Worm (Caenorhabditis elegans) whole organism, L2 larva: ENCODE results near the gene evl-18.

Source experiments
- Y55F3AM.14 ChIP-seq: fragments of 200-800 bp; sonication (Bioruptor generic); optimal IDR thresholded peaks from 2 replicates; lab custom pipeline; 2018; ENCODE audit warnings: mild to moderate bottlenecking, missing genetic modification characterization, missing compliant biosample characterization
- ZK546.5 ChIP-seq: sonication (generic microtip); optimal IDR thresholded peaks from 2 replicates; lab custom pipeline; 2017; ENCODE audit warnings: missing biosample characterization, missing genetic modification characterization
- aly-2 ChIP-seq: fragments of 150-350 bp; optimal IDR thresholded peaks from 2 replicates; lab custom pipeline; 2014; ENCODE audit warnings: missing biosample characterization, missing genetic modification characterization
- ama-1 ChIP-seq: fragments of 150-350 bp; optimal IDR thresholded peaks from 2 replicates; lab custom pipeline; 2018; ENCODE audit warnings: inconsistent platforms
- blmp-1 ChIP-seq: sonication (generic microtip); optimal IDR thresholded peaks from 2 replicates; lab custom pipeline; 2017; ENCODE audit warnings: missing genetic modification characterization, mild to moderate bottlenecking, missing compliant biosample characterization, antibody characterized with exemption, moderate library complexity; ENCODE audit not compliant: insufficient read depth
- ceh-16 ChIP-seq: fragments of 150-350 bp; optimal IDR thresholded peaks from 2 replicates; lab custom pipeline; 2014; ENCODE audit warnings: missing biosample characterization, missing genetic modification characterization
- ceh-82 ChIP-seq: fragments of 150-350 bp; optimal IDR thresholded peaks from 2 replicates; lab custom pipeline; 2014; ENCODE audit warnings: missing biosample characterization, missing genetic modification characterization
- crh-2 ChIP-seq: sonication (generic microtip); optimal IDR thresholded peaks from 2 replicates; lab custom pipeline; 2017; ENCODE audit warnings: missing biosample characterization, missing genetic modification characterization
- dmd-4 ChIP-seq: sonication (generic microtip); optimal IDR thresholded peaks from 2 replicates; lab custom pipeline; 2017; ENCODE audit warnings: missing biosample characterization, missing genetic modification characterization
- elt-1 ChIP-seq: fragments of 150-350 bp; optimal IDR thresholded peaks from 2 replicates; lab custom pipeline; 2014; ENCODE audit warnings: missing biosample characterization, missing genetic modification characterization
- elt-3 ChIP-seq: sonication (generic microtip); optimal IDR thresholded peaks from 2 replicates; lab custom pipeline; 2017; ENCODE audit warnings: missing biosample characterization, missing genetic modification characterization
- fos-1 ChIP-seq: fragments of 150-350 bp; optimal IDR thresholded peaks from 2 replicates; lab custom pipeline; 2014; ENCODE audit warnings: missing biosample characterization, missing genetic modification characterization
- gmeb-1 ChIP-seq: fragments of 150-350 bp; optimal IDR thresholded peaks from 2 replicates; lab custom pipeline; 2014; ENCODE audit warnings: missing biosample characterization, missing genetic modification characterization
- lin-11 ChIP-seq: fragments of 150-350 bp; sonication (generic microtip); optimal IDR thresholded peaks from 2 replicates; lab custom pipeline; 2014; ENCODE audit warnings: missing biosample characterization, missing genetic modification characterization, inconsistent platforms, mixed read lengths
- lin-39 ChIP-seq: fragments of 150-350 bp; optimal IDR thresholded peaks from 2 replicates; lab custom pipeline; 2014; ENCODE audit warnings: missing biosample characterization, missing genetic modification reagents, missing genetic modification characterization
- lsy-2 ChIP-seq, 2 experiments: fragments of 150-350 bp in 1 of 2; sonication (generic microtip) in 1 of 2; optimal IDR thresholded peaks; 2 replicates each; lab custom pipeline; 2014 to 2017; ENCODE audit warnings: missing biosample characterization in 2 of 2, missing genetic modification characterization in 2 of 2
- mab-5 ChIP-seq: fragments of 150-350 bp; optimal IDR thresholded peaks from 2 replicates; lab custom pipeline; 2014; ENCODE audit warnings: missing biosample characterization, missing genetic modification characterization
- mbf-1 ChIP-seq: sonication (generic microtip); optimal IDR thresholded peaks from 2 replicates; lab custom pipeline; 2017; ENCODE audit warnings: missing biosample characterization, missing genetic modification characterization
- nhr-12 ChIP-seq: fragments of 150-350 bp; optimal IDR thresholded peaks from 2 replicates; lab custom pipeline; 2014; ENCODE audit warnings: missing biosample characterization, missing genetic modification characterization
- nhr-129 ChIP-seq: fragments of 150-350 bp; optimal IDR thresholded peaks from 2 replicates; lab custom pipeline; 2014; ENCODE audit warnings: missing biosample characterization, missing genetic modification characterization
- nhr-21 ChIP-seq: fragments of 150-350 bp; optimal IDR thresholded peaks from 2 replicates; lab custom pipeline; 2014; ENCODE audit warnings: missing biosample characterization, missing genetic modification characterization
- nhr-23 ChIP-seq: fragments of 150-350 bp; optimal IDR thresholded peaks from 2 replicates; lab custom pipeline; 2014; ENCODE audit warnings: missing biosample characterization, missing genetic modification reagents, missing genetic modification characterization
- nhr-237 ChIP-seq: fragments of 150-350 bp; optimal IDR thresholded peaks from 2 replicates; lab custom pipeline; 2014; ENCODE audit warnings: missing biosample characterization, missing genetic modification characterization
- nhr-25 ChIP-seq: fragments of 150-350 bp; sonication (generic microtip); optimal IDR thresholded peaks from 3 replicates; lab custom pipeline; 2014; ENCODE audit warnings: missing biosample characterization, missing genetic modification characterization
- nhr-6 ChIP-seq: fragments of 150-350 bp; optimal IDR thresholded peaks from 2 replicates; lab custom pipeline; 2014; ENCODE audit warnings: missing biosample characterization, missing genetic modification characterization
- nhr-77 ChIP-seq: fragments of 150-350 bp; optimal IDR thresholded peaks from 2 replicates; lab custom pipeline; 2014; ENCODE audit warnings: missing biosample characterization, missing genetic modification characterization
- peb-1 ChIP-seq: fragments of 150-350 bp; optimal IDR thresholded peaks from 2 replicates; lab custom pipeline; 2014; ENCODE audit warnings: missing biosample characterization, missing genetic modification characterization
- sma-3 ChIP-seq: sonication (generic microtip); optimal IDR thresholded peaks from 2 replicates; lab custom pipeline; 2016; ENCODE audit warnings: missing genetic modification reagents, missing genetic modification characterization, missing compliant biosample characterization
- sma-9 ChIP-seq, 2 experiments: fragments of 150-350 bp in 1 of 2; sonication (generic microtip) in 1 of 2; optimal IDR thresholded peaks; 2 replicates each; lab custom pipeline; 2014 to 2016; ENCODE audit warnings: missing genetic modification characterization in 2 of 2, mild to moderate bottlenecking in 1 of 2, missing biosample characterization in 1 of 2, missing compliant biosample characterization in 1 of 2, missing genetic modification reagents in 1 of 2, moderate library complexity in 1 of 2
- snpc-4 ChIP-seq: fragments of 150-350 bp; optimal IDR thresholded peaks from 2 replicates; lab custom pipeline; 2014; ENCODE audit warnings: missing biosample characterization, missing genetic modification characterization
- unc-39 ChIP-seq: fragments of 150-350 bp; optimal IDR thresholded peaks from 2 replicates; lab custom pipeline; 2014; ENCODE audit warnings: missing biosample characterization, missing genetic modification characterization
- unc-55 ChIP-seq: fragments of 150-350 bp; sonication (generic microtip); optimal IDR thresholded peaks from 3 replicates; lab custom pipeline; 2014; ENCODE audit warnings: missing biosample characterization, missing genetic modification reagents, missing genetic modification characterization
- unc-62 ChIP-seq: fragments of 150-350 bp; optimal IDR thresholded peaks from 2 replicates; lab custom pipeline; 2014; ENCODE audit warnings: missing biosample characterization, missing genetic modification reagents, missing genetic modification characterization
- zag-1 ChIP-seq: fragments of 150-350 bp; optimal IDR thresholded peaks from 2 replicates; lab custom pipeline; 2014; ENCODE audit warnings: missing biosample characterization, missing genetic modification characterization
- ztf-11 ChIP-seq: sonication (generic microtip); optimal IDR thresholded peaks from 2 replicates; lab custom pipeline; 2017; ENCODE audit warnings: missing biosample characterization, missing genetic modification characterization
- ztf-4 ChIP-seq: fragments of 150-350 bp; optimal IDR thresholded peaks from 2 replicates; lab custom pipeline; 2014; ENCODE audit warnings: missing biosample characterization, missing genetic modification characterization

evl-18 gene

DNA sequence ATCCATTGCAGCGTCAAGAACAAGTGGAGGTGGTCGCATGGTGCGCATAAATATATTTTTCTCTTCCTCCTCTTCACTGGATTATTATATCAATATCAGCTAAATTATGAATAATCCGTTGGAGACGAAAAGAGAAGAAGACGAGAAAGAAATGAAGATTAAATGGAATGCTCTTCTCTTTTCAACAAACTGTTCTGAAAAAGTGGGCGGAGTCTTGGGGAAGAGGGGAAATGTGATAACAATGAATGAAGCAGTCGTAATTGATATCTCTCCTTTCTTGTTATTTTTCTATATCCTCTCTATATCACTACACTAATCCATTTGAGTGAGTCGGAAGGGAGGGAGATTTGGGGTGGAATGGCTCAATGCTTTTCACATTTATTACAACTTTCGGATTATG is 24.5 kb upstream of the evl-18 start, which contains the start of gene arcp-1:
arcp-1 (minus strand) TSS at position 101 of the 400 bp plus-strand sequence.
- TF ChIP-seq ztf-11 (tag; lab: Kevin White, UChicago) (no peak), nhr-6 (tag; lab: Kevin White, UChicago) (no peak), crh-2 (tag; lab: Kevin White, UChicago) (no peak), elt-3 (tag; lab: Kevin White, UChicago) (no peak), unc-39 (no peak)

DNA sequence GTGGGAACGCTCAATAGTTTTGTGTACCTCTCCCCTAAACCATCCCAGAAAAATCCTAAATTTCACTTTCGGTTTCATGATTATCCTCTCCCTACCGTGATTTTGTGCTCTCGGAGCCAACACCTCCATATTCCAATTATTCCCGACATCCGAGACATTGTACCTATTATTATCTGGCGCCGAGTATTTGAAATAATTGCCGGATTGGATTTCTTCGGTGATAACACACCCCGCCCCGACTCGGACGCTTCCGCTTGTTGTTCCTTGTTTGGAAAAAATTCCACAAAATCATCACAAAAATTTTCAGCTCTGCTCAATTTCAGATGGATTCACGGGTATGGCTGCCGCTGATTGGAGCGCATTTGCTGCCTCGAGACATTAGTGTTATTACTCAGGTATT is 10.3 kb upstream of the evl-18 start, which contains the start of gene lin-48:
lin-48 (plus strand) TSS at position 301 of the 400 bp plus-strand sequence.
- TF ChIP-seq lsy-2 (tag; optimal IDR thresholded peaks at IDR 0.05; lab: Kevin White, UChicago) (no peak), lin-39 (no peak), peb-1 (no peak), mbf-1 (tag; lab: Kevin White, UChicago) (no peak), nhr-129 (tag; lab: Kevin White, UChicago) (no peak), nhr-237 (no peak), nhr-23 (tag; lab: Kevin White, UChicago) (no peak), nhr-6 (tag; lab: Kevin White, UChicago) (no peak), Y55F3AM.14 (no peak), sma-9 (GFP tag; optimal IDR thresholded peaks at IDR 0.05; lab: Kevin White, UChicago) (no peak), sma-9 (tag; optimal IDR thresholded peaks at IDR 0.05; lab: Kevin White, UChicago) (no peak), nhr-21 (tag; lab: Kevin White, UChicago) (no peak), ceh-82 (tag; lab: Kevin White, UChicago) (no peak), unc-39 (no peak)

DNA sequence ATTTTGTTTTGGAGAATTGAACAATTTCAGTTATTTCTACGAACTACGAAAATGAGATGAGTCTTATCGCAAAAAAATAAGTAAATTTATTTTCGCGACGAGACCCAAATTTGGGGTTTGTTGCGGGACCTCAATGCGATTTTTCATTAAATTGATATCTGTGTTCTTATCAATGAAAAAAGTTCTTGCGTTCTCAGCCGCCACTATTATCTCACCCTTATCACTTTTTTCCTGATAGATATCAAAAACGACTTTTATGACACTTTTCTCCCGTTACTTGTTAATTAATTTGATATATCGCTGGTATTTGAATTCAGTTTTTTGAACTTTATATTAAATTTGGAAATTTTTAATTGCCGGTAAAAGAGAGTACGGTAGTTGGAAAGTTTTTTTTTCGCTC is 8.5 kb upstream of the evl-18 start:
- TF ChIP-seq blmp-1 (tag; lab: Kevin White, UChicago): no peak

DNA sequence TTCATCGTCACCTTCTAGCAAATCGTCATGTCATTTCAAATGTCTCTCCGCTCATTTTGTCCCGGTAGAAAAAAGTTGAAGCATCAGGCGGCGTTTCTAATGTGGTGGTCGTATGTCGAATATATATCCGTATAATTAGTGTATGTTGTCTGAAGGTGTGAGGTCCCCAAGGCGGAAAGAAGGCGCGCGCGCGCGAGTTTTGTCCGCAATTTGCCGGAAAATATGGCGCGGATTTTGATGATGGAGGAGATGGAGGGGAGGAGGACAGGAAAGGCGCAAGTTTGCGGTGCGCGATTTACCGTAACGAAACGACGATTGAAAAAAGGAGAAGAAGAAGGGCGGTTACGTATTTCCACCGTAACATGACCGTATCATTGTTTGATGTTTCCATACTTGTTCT is 7.3 kb upstream of the evl-18 start:
- TF ChIP-seq nhr-23 (tag; lab: Kevin White, UChicago): no peak
- TF ChIP-seq nhr-25 (tag; lab: Kevin White, UChicago): no peak
- TF ChIP-seq unc-55 (GFP tag; lab: Kevin White, UChicago): no peak
- no peak for TF ChIP-seq ZK546.5
- TF ChIP-seq lin-39: no peak
- no peak for TF ChIP-seq nhr-6 (tag; lab: Kevin White, UChicago)
- TF ChIP-seq sma-3 (GFP tag; lab: Kevin White, UChicago): no peak
- no peak for TF ChIP-seq ztf-4 (tag; lab: Kevin White, UChicago)
- no peak for TF ChIP-seq dmd-4 (tag; lab: Kevin White, UChicago)
- TF ChIP-seq elt-1: no peak
- no peak for TF ChIP-seq peb-1
- no peak for TF ChIP-seq blmp-1 (tag; lab: Kevin White, UChicago)
- TF ChIP-seq nhr-21 (tag; lab: Kevin White, UChicago): no peak

DNA sequence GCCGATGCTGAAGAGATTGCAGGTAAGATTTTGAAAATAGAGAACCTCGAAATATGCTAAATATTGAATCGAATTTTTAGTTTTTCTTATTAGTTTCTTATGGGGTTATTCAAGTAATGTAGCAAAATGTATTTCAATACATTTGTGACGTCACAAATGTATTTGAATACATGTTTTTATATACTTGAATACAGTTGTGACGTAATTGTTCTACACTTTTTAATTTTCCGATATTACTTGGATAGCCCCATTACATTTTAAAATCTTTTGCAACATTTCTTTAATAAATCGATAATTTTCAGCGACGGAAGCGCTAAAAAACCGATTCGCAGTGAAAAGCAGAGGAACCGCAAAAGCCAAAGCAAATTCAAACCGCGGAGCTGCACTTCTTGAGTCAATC is 3.5 kb upstream of the evl-18 start:
- TF ChIP-seq nhr-12 (no peak), blmp-1 (tag; lab: Kevin White, UChicago) (no peak), gmeb-1 (no peak), nhr-129 (tag; lab: Kevin White, UChicago) (no peak), nhr-77 (tag; lab: Kevin White, UChicago) (no peak)

DNA sequence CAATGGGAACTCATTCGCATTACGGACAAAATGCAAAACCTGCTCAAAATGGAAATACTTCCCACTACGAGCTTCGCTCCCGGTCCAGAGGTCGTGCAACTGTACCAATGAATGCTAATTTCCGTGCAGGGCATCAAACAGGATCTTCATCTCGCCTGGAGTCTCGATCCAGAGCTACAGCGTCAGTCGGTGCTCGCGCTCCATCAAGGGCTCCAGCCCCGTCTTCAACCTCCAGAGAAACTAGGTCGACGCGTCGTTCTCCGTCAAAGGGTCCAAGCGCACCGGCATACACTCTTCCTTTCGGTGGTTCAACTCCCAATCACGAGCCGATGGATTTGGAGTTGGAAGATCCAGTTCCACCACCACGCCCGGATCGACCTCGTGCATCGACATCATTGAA is 2.9 kb upstream of the evl-18 start:
- TF ChIP-seq ztf-4 (tag; lab: Kevin White, UChicago) (no peak), ama-1 (no peak), lsy-2 (tag; optimal IDR thresholded peaks at IDR 0.05; lab: Kevin White, UChicago) (no peak), ceh-82 (tag; lab: Kevin White, UChicago) (no peak), nhr-129 (tag; lab: Kevin White, UChicago) (no peak), crh-2 (tag; lab: Kevin White, UChicago) (no peak), snpc-4 (tag; lab: Kevin White, UChicago) (no peak), aly-2 (no peak), unc-62 (GFP tag; lab: Kevin White, UChicago) (no peak), nhr-237 (no peak), dmd-4 (tag; lab: Kevin White, UChicago) (no peak), gmeb-1 (no peak), fos-1 (tag; lab: Kevin White, UChicago) (no peak), ceh-16 (tag; lab: Kevin White, UChicago) (no peak), mab-5 (no peak), zag-1 (no peak), lin-11 (tag; lab: Kevin White, UChicago) (no peak)
